Worm (Caenorhabditis elegans) whole organism, L3 larva: ENCODE data around the gene Y37D8A.25.

Experiments used
- ama-1 ChIP-seq: fragments of 150-350 bp; optimal IDR thresholded peaks from 2 replicates; lab custom pipeline; 2018
- egl-5 ChIP-seq: fragments of 150-350 bp; optimal IDR thresholded peaks from 2 replicates; lab custom pipeline; 2017; ENCODE audit warnings: missing biosample characterization, missing genetic modification reagents, missing genetic modification characterization, inconsistent platforms
- nhr-11 ChIP-seq: fragments of 150-350 bp; optimal IDR thresholded peaks from 2 replicates; lab custom pipeline; 2014; ENCODE audit warnings: missing biosample characterization, missing genetic modification characterization
- nhr-28 ChIP-seq: fragments of 150-350 bp; optimal IDR thresholded peaks from 2 replicates; lab custom pipeline; 2014; ENCODE audit warnings: missing biosample characterization, missing genetic modification characterization
- snpc-4 ChIP-seq: fragments of 150-350 bp; optimal IDR thresholded peaks from 2 replicates; lab custom pipeline; 2014; ENCODE audit warnings: missing biosample characterization, missing genetic modification characterization

DNA sequence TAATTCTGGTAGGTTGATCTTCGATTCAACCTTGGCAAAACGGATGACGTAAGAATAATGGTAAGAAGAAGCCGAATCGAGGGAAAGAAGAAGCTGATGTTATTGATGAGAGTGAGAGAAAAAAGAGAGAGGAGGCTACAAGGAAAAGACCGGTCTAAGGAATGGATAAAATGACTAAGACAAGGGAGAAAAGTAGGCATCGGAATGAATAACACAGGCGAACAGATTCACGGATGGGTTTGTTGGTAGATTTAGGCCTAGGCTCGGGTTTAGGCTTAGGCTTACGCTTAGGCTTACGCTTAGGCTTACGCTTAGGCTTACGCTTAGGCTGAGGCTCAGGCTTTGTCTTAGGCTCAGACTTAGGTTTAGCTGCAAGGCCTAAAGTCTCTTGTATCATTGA, 21.6 kb downstream of the Y37D8A.25 start, which contains the start of gene agmo-1:
- TF ChIP-seq ama-1 (lab: Kevin White, UChicago) = no peak
- TF ChIP-seq egl-5 = no peak
- no peak for TF ChIP-seq nhr-11 (tag; lab: Kevin White, UChicago)
- TF ChIP-seq nhr-28 (tag; lab: Kevin White, UChicago) = no peak
- no peak for TF ChIP-seq snpc-4 (tag; lab: Kevin White, UChicago)
